Fruit fly (Drosophila melanogaster) whole organism, embryonic: ENCODE data around the gene CG15882.

ENCODE experiments used
- Atf3 ChIP-seq: fragments of 200-800 bp; sonication (Bioruptor generic); optimal IDR thresholded peaks from 3 replicates; lab custom pipeline; 2016; ENCODE audit warnings: missing biosample characterization, missing genetic modification characterization
- B-H1 ChIP-seq: fragments of 200-800 bp; sonication (Bioruptor generic); IDR thresholded peaks from 3 replicates; pipeline ENCODE4 v1.3.6; 2022; ENCODE audit warnings: missing biosample characterization, missing genetic modification characterization
- CG10321 ChIP-seq: fragments of 200-800 bp; sonication (Bioruptor generic); IDR thresholded peaks from 2 replicates; pipeline ENCODE4 v1.3.6; 2022; ENCODE audit warnings: missing biosample characterization, missing genetic modification characterization
- CG10366 ChIP-seq: fragments of 200-800 bp; sonication (Bioruptor generic); IDR thresholded peaks from 2 replicates; pipeline ENCODE4 v1.3.6; 2022; ENCODE audit warnings: missing biosample characterization, missing genetic modification characterization
- CG10431 ChIP-seq: fragments of 200-800 bp; sonication (Bioruptor generic); optimal IDR thresholded peaks from 3 replicates; lab custom pipeline; 2018; ENCODE audit warnings: missing biosample characterization, mild to moderate bottlenecking, missing genetic modification characterization
- CG13424 ChIP-seq: fragments of 200-800 bp; sonication (Bioruptor generic); optimal IDR thresholded peaks from 2 replicates; lab custom pipeline; 2019; ENCODE audit warnings: missing biosample characterization, mild to moderate bottlenecking, missing genetic modification characterization, moderate library complexity
- CG14441 ChIP-seq: fragments of 200-800 bp; sonication (Bioruptor generic); IDR thresholded peaks from 2 replicates; pipeline ENCODE4 v1.3.6; 2022; ENCODE audit warnings: missing biosample characterization, missing genetic modification characterization
- CG14860 ChIP-seq: fragments of 200-800 bp; sonication (Bioruptor generic); IDR thresholded peaks from 3 replicates; pipeline ENCODE4 v1.3.6; 2022; ENCODE audit warnings: missing biosample characterization, missing genetic modification characterization; ENCODE audit not compliant: partially characterized antibody
- CG15011 ChIP-seq: fragments of 200-800 bp; sonication (Bioruptor generic); optimal IDR thresholded peaks from 3 replicates; lab custom pipeline; 2018; ENCODE audit warnings: missing biosample characterization, mild to moderate bottlenecking, missing genetic modification characterization
- CG17385 ChIP-seq: fragments of 200-800 bp; sonication (Bioruptor generic); optimal IDR thresholded peaks from 3 replicates; lab custom pipeline; 2018; ENCODE audit warnings: missing biosample characterization, mild to moderate bottlenecking, missing genetic modification characterization
- CG17568 ChIP-seq: fragments of 200-800 bp; sonication (Bioruptor generic); optimal IDR thresholded peaks from 2 replicates; lab custom pipeline; 2018; ENCODE audit warnings: missing biosample characterization, mild to moderate bottlenecking, missing genetic modification characterization, moderate library complexity
- CG18011 ChIP-seq: fragments of 200-800 bp; sonication (Bioruptor generic); optimal IDR thresholded peaks from 2 replicates; lab custom pipeline; 2017; ENCODE audit warnings: missing biosample characterization, missing genetic modification characterization, mild to moderate bottlenecking, moderate library complexity, missing genotype
- CG2120 ChIP-seq: fragments of 200-800 bp; sonication (Bioruptor generic); optimal IDR thresholded peaks from 3 replicates; lab custom pipeline; 2016; ENCODE audit warnings: missing biosample characterization, missing genetic modification characterization
- CG30431 ChIP-seq: fragments of 200-800 bp; sonication (Bioruptor generic); optimal IDR thresholded peaks from 2 replicates; lab custom pipeline; 2017; ENCODE audit warnings: missing biosample characterization, missing genetic modification characterization
- CG31388 ChIP-seq: fragments of 200-800 bp; sonication (Bioruptor generic); optimal IDR thresholded peaks from 2 replicates; lab custom pipeline; 2016; ENCODE audit warnings: missing biosample characterization, missing genetic modification characterization
- CG32767 ChIP-seq: fragments of 200-800 bp; sonication (Bioruptor generic); IDR thresholded peaks from 2 replicates; pipeline ENCODE4 v1.3.6; 2022; ENCODE audit warnings: missing biosample characterization, missing genetic modification characterization
- CG3726 ChIP-seq: fragments of 200-800 bp; sonication (Bioruptor generic); IDR thresholded peaks from 3 replicates; pipeline ENCODE4, ENCODE4 v1.3.6; 2022; ENCODE audit warnings: missing biosample characterization, missing genetic modification characterization
- CG5245 ChIP-seq: fragments of 200-800 bp; sonication (Bioruptor generic); optimal IDR thresholded peaks from 3 replicates; lab custom pipeline; 2016; ENCODE audit warnings: missing biosample characterization, missing genetic modification characterization
- CG6654 ChIP-seq: fragments of 200-800 bp; sonication (Bioruptor generic); optimal IDR thresholded peaks from 2 replicates; lab custom pipeline; 2017; ENCODE audit warnings: missing biosample characterization, mild to moderate bottlenecking, missing genetic modification characterization
- CG7786 ChIP-seq: fragments of 200-800 bp; sonication (Bioruptor generic); optimal IDR thresholded peaks from 2 replicates; lab custom pipeline; 2016; ENCODE audit warnings: missing biosample characterization, missing genetic modification characterization
- CG7963 ChIP-seq: fragments of 200-800 bp; sonication (Bioruptor generic); IDR thresholded peaks from 3 replicates; pipeline ENCODE4 v1.3.6; 2022; ENCODE audit warnings: missing biosample characterization, missing genetic modification characterization; ENCODE audit not compliant: partially characterized antibody
- CG8388 ChIP-seq: fragments of 200-800 bp; sonication (Bioruptor generic); optimal IDR thresholded peaks from 2 replicates; lab custom pipeline; 2019; ENCODE audit warnings: missing biosample characterization, mild to moderate bottlenecking, missing genetic modification characterization, moderate library complexity
- CG8924 ChIP-seq: fragments of 200-800 bp; optimal IDR thresholded peaks from 3 replicates; lab custom pipeline; 2019; ENCODE audit warnings: missing biosample characterization, mild to moderate bottlenecking, missing genetic modification characterization, moderate library complexity
- CG9215 ChIP-seq: fragments of 200-800 bp; sonication (Bioruptor generic); IDR thresholded peaks from 2 replicates; pipeline ENCODE4 v1.3.6; 2022; ENCODE audit warnings: missing biosample characterization, missing genetic modification characterization
- CG9817 ChIP-seq: fragments of 200-800 bp; sonication (Bioruptor generic); optimal IDR thresholded peaks from 2 replicates; lab custom pipeline; 2018; ENCODE audit warnings: missing biosample characterization, mild to moderate bottlenecking, missing genetic modification characterization, moderate library complexity
- D19A ChIP-seq: fragments of 200-800 bp; optimal IDR thresholded peaks from 3 replicates; lab custom pipeline; 2019; ENCODE audit warnings: missing biosample characterization, mild to moderate bottlenecking, missing genetic modification characterization, moderate library complexity
- Fer2 ChIP-seq: fragments of 200-800 bp; sonication (Bioruptor generic); optimal IDR thresholded peaks from 2 replicates; lab custom pipeline; 2018; ENCODE audit warnings: missing biosample characterization, mild to moderate bottlenecking, missing genetic modification characterization, moderate library complexity
- GATAe ChIP-seq: fragments of 200-800 bp; sonication (Bioruptor generic); conservative IDR thresholded peaks from 2 replicates; pipeline ENCODE4 v1.3.6; 2022; ENCODE audit warnings: missing biosample characterization, missing genetic modification characterization
- HLH4C ChIP-seq: fragments of 200-800 bp; sonication (Bioruptor generic); IDR thresholded peaks from 3 replicates; pipeline ENCODE4 v1.3.6; 2022; ENCODE audit warnings: missing biosample characterization, missing genetic modification characterization; ENCODE audit not compliant: partially characterized antibody
- HLHmδ ChIP-seq: fragments of 200-800 bp; sonication (Bioruptor generic); optimal IDR thresholded peaks from 2 replicates; lab custom pipeline; 2018; ENCODE audit warnings: missing biosample characterization, mild to moderate bottlenecking, missing genetic modification characterization, moderate library complexity
- Lhr ChIP-seq: fragments of 200-800 bp; sonication (Bioruptor generic); optimal IDR thresholded peaks from 3 replicates; lab custom pipeline; 2017; ENCODE audit warnings: mild to moderate bottlenecking, missing biosample characterization, missing genetic modification reagents, missing genetic modification characterization
- NC2α ChIP-seq: fragments of 200-800 bp; sonication (Bioruptor generic); optimal IDR thresholded peaks from 2 replicates; lab custom pipeline; 2016; ENCODE audit warnings: missing biosample characterization, missing genetic modification characterization
- Nf-YB ChIP-seq: fragments of 200-800 bp; sonication (Bioruptor generic); optimal IDR thresholded peaks from 3 replicates; lab custom pipeline; 2019; ENCODE audit warnings: missing biosample characterization, mild to moderate bottlenecking, missing genetic modification characterization, moderate library complexity
- cad ChIP-seq: fragments of >200 bp; optimal IDR thresholded peaks from 2 replicates; lab custom pipeline; 2017; ENCODE audit warnings: missing biosample characterization, missing genetic modification characterization
- croc ChIP-seq: fragments of 200-800 bp; sonication (Bioruptor generic); conservative IDR thresholded peaks from 3 replicates; pipeline ENCODE4 v1.3.6; 2022; ENCODE audit warnings: missing biosample characterization, missing genetic modification characterization
- danr ChIP-seq: fragments of 200-800 bp; sonication (Bioruptor generic); IDR thresholded peaks from 2 replicates; pipeline ENCODE4 v1.3.6; 2022; ENCODE audit warnings: missing biosample characterization, missing genetic modification characterization
- dm ChIP-seq: fragments of 200-800 bp; sonication (Bioruptor generic); optimal IDR thresholded peaks from 3 replicates; lab custom pipeline; 2016; ENCODE audit warnings: missing biosample characterization, missing genetic modification characterization
- en ChIP-seq: fragments of 200-800 bp; sonication (Bioruptor generic); optimal IDR thresholded peaks from 2 replicates; lab custom pipeline; 2016; ENCODE audit warnings: missing biosample characterization, missing genetic modification characterization
- gcm ChIP-seq: fragments of 200-800 bp; sonication (Bioruptor generic); optimal IDR thresholded peaks from 2 replicates; lab custom pipeline; 2019; ENCODE audit warnings: missing biosample characterization, mild to moderate bottlenecking, missing genetic modification characterization, moderate library complexity
- h ChIP-seq: fragments of >200 bp; optimal IDR thresholded peaks from 2 replicates; lab custom pipeline; 2017
- nerfin-1 ChIP-seq: fragments of 200-800 bp; sonication (Bioruptor generic); optimal IDR thresholded peaks from 3 replicates; lab custom pipeline; 2019; ENCODE audit warnings: missing biosample characterization, mild to moderate bottlenecking, missing genetic modification characterization, moderate library complexity
- oc ChIP-seq: fragments of 200-800 bp; sonication (Bioruptor generic); optimal IDR thresholded peaks from 2 replicates; lab custom pipeline; 2018; ENCODE audit warnings: missing biosample characterization, mild to moderate bottlenecking, missing genetic modification characterization, moderate library complexity
- pfk ChIP-seq: fragments of 200-800 bp; sonication (Bioruptor generic); optimal IDR thresholded peaks from 2 replicates; lab custom pipeline; 2018; ENCODE audit warnings: missing biosample characterization, mild to moderate bottlenecking, missing genetic modification characterization, moderate library complexity
- prd ChIP-seq, 3 experiments: fragments of >200 bp in 2 of 3; fragments of 200-800 bp in 1 of 3; sonication (Bioruptor generic) in 1 of 3; optimal IDR thresholded peaks in 2 of 3; IDR thresholded peaks in 1 of 3; 2 replicates in 2 of 3; 3 replicates in 1 of 3; pipeline versions ENCODE4 v1.3.6 to Lab custom; 2017 to 2022; ENCODE audit warnings: missing biosample characterization in 1 of 3, missing genetic modification characterization in 1 of 3
- pzg ChIP-seq: fragments of 200-800 bp; sonication (Bioruptor generic); optimal IDR thresholded peaks from 3 replicates; lab custom pipeline; 2018; ENCODE audit warnings: missing biosample characterization, mild to moderate bottlenecking, missing genetic modification characterization, moderate library complexity
- seq ChIP-seq: fragments of 200-800 bp; sonication (Bioruptor generic); IDR thresholded peaks from 2 replicates; pipeline ENCODE4 v1.3.6; 2022; ENCODE audit warnings: missing biosample characterization, missing genetic modification characterization
- sisA ChIP-seq: fragments of 200-800 bp; sonication (Bioruptor generic); IDR thresholded peaks from 2 replicates; pipeline ENCODE4 v1.3.6; 2022; ENCODE audit warnings: missing biosample characterization, missing genetic modification characterization
- slbo ChIP-seq: fragments of 200-800 bp; sonication (Bioruptor generic); IDR thresholded peaks from 2 replicates; pipeline ENCODE4 v1.3.6; 2022; ENCODE audit warnings: missing biosample characterization, missing genetic modification characterization
- ssp ChIP-seq: fragments of 200-800 bp; sonication (Bioruptor generic); IDR thresholded peaks from 2 replicates; pipeline ENCODE4 v1.3.6; 2022; ENCODE audit warnings: missing biosample characterization, missing genetic modification characterization
- tap ChIP-seq: fragments of 200-800 bp; optimal IDR thresholded peaks from 3 replicates; lab custom pipeline; 2019; ENCODE audit warnings: missing biosample characterization, mild to moderate bottlenecking, missing genetic modification characterization, moderate library complexity

The CG15882 gene

dm6 chrX:19154998-19155397 is 30.8 kb upstream of the CG15882 start (continued):
- TF ChIP-seq oc (tag; lab: Kevin White, UChicago) (peak; percentile 93), ssp (peak; percentile 67), danr (peak; percentile 67), CG9215 (GFP tag; lab: Robert Waterston, UW) (peak; percentile 54), CG8388 (peak; percentile 92), cad (GFP tag; lab: Kevin White, UChicago) (no peak), tap (peak; percentile 76), CG30431 (GFP tag; lab: Kevin White, UChicago) (peak; percentile 82), CG17385 (GFP tag; lab: Kevin White, UChicago) (peak; percentile 75), CG14441 (GFP tag; lab: Robert Waterston, UW) (peak; percentile 35; the same call in 1 of the 2 replicates), CG6654 (peak; percentile 62), CG7963 (GFP tag; lab: Robert Waterston, UW) (no peak), CG13424 (tag; lab: Kevin White, UChicago) (peak; percentile 86), Nf-YB (GFP tag; lab: Kevin White, UChicago) (peak; percentile 67), CG10431 (GFP tag; lab: Kevin White, UChicago) (peak; percentile 45), CG3726 (GFP tag; lab: Robert Waterston, UW) (peak; percentile 74; the same call in 1 of the 3 replicates), HLHmδ (GFP tag; lab: Kevin White, UChicago) (no peak), sisA (GFP tag; lab: Robert Waterston, UW) (peak; percentile 86), slbo (GFP tag; lab: Robert Waterston, UW) (peak; percentile 67), CG2120 (peak; percentile 57), CG15011 (GFP tag; lab: Kevin White, UChicago) (no peak), pfk (GFP tag; lab: Kevin White, UChicago) (no peak), CG31388 (GFP tag; lab: Kevin White, UChicago) (peak; percentile 52), GATAe (GFP tag; lab: Robert Waterston, UW) (no peak), Fer2 (tag; lab: Kevin White, UChicago) (no peak), CG7786 (GFP tag; lab: Kevin White, UChicago) (peak; percentile 88), CG9817 (tag; lab: Kevin White, UChicago) (peak; percentile 35), CG8924 (peak; percentile 91), h (no peak), B-H1 (peak; percentile 67), HLH4C (no peak), D19A (tag; lab: Kevin White, UChicago) (peak; percentile 87), NC2α (GFP tag; lab: Kevin White, UChicago) (peak; percentile 84), CG14860 (GFP tag; lab: Robert Waterston, UW) (no peak), pzg (GFP tag; lab: Kevin White, UChicago) (no peak), gcm (GFP tag; lab: Kevin White, UChicago) (peak; percentile 88), Atf3 (GFP tag; lab: Kevin White, UChicago) (peak; percentile 87), seq (peak; percentile 29; the same call in 1 of the 2 replicates), CG10366 (GFP tag; lab: Robert Waterston, UW) (peak; percentile 74), nerfin-1 (peak; percentile 83), Lhr (GFP tag; lab: Kevin White, UChicago) (peak; percentile 78), croc (GFP tag; lab: Robert Waterston, UW) (peak; percentile 88), dm (GFP tag; lab: Kevin White, UChicago) (peak; percentile 64), CG18011 (GFP tag; lab: Kevin White, UChicago) (no peak), CG17568 (peak; percentile 75), CG5245 (GFP tag; lab: Kevin White, UChicago) (peak; percentile 91), CG10321 (GFP tag; lab: Robert Waterston, UW) (no peak), prd (optimal IDR thresholded peaks at IDR 0.05; lab: Kevin White, UChicago) (no peak), prd (GFP tag; IDR thresholded peaks at IDR 0.05; lab: Robert Waterston, UW) (peak; percentile 93), CG32767 (peak; percentile 57; the same call in 1 of the 2 replicates), en (GFP tag; lab: Kevin White, UChicago) (peak; percentile 68)
